Fruit fly (Drosophila melanogaster) whole organism, wandering third instar larva: Measurements from ENCODE around the gene CG9518.

ENCODE experiments used
- Abd-B ChIP-seq: fragments of >200 bp; optimal IDR thresholded peaks from 2 replicates; lab custom pipeline; 2017; ENCODE audit warnings: missing biosample characterization, missing genetic modification characterization
- CG32264 ChIP-seq: fragments of 200-800 bp; sonication (Bioruptor generic); optimal IDR thresholded peaks from 2 replicates; lab custom pipeline; 2016; ENCODE audit warnings: missing biosample characterization, missing genetic modification characterization
- CG9705 ChIP-seq: fragments of 200-800 bp; sonication (Bioruptor generic); optimal IDR thresholded peaks from 2 replicates; lab custom pipeline; 2018; ENCODE audit warnings: missing biosample characterization, mild to moderate bottlenecking, missing genetic modification characterization
- CrebA ChIP-seq: fragments of 200-800 bp; sonication (Bioruptor generic); optimal IDR thresholded peaks from 2 replicates; lab custom pipeline; 2016; ENCODE audit warnings: missing biosample characterization, mild to moderate bottlenecking, missing genetic modification characterization, borderline replicate concordance
- Dfd ChIP-seq: fragments of >200 bp; optimal IDR thresholded peaks from 2 replicates; lab custom pipeline; 2017; ENCODE audit warnings: missing biosample characterization, missing genetic modification characterization
- Dif ChIP-seq: fragments of 200-275, 200-300 bp; sonication (Bioruptor generic); optimal IDR thresholded peaks from 2 replicates; lab custom pipeline; 2018; ENCODE audit warnings: missing biosample characterization, missing genetic modification characterization; ENCODE audit not compliant: partially characterized antibody
- GATAd ChIP-seq: sonication (Bioruptor generic); optimal IDR thresholded peaks from 2 replicates; lab custom pipeline; 2016; ENCODE audit warnings: missing biosample characterization, missing genetic modification characterization
- Hnf4 ChIP-seq: fragments of 200-800 bp; sonication (Bioruptor generic); optimal IDR thresholded peaks from 2 replicates; lab custom pipeline; 2016; ENCODE audit warnings: missing biosample characterization, mild to moderate bottlenecking, missing genetic modification characterization
- Hr78 ChIP-seq: fragments of >200 bp; optimal IDR thresholded peaks from 2 replicates; lab custom pipeline; 2017; ENCODE audit warnings: missing biosample characterization, missing genetic modification characterization
- Hr83 ChIP-seq: fragments of 200-300 bp; sonication (Bioruptor generic); optimal IDR thresholded peaks from 2 replicates; lab custom pipeline; 2016; ENCODE audit warnings: missing biosample characterization, mild to moderate bottlenecking, missing genetic modification characterization, moderate library complexity; ENCODE audit not compliant: poor library complexity, severe bottlenecking
- Jra ChIP-seq: sonication (Bioruptor generic); optimal IDR thresholded peaks from 2 replicates; lab custom pipeline; 2016; ENCODE audit warnings: missing biosample characterization, missing genetic modification characterization
- Mio ChIP-seq: sonication (Bioruptor generic); optimal IDR thresholded peaks from 2 replicates; lab custom pipeline; 2016; ENCODE audit warnings: missing biosample characterization, missing genetic modification characterization
- Myc ChIP-seq: fragments of >200 bp; optimal IDR thresholded peaks from 2 replicates; lab custom pipeline; 2017
- N ChIP-seq: fragments of >200 bp; optimal IDR thresholded peaks from 2 replicates; lab custom pipeline; 2018; ENCODE audit warnings: missing biosample characterization, missing external identifiers, missing genetic modification characterization
- Rel ChIP-seq, 2 experiments: fragments of 200-800 bp; sonication (Bioruptor generic) in 1 of 2; optimal IDR thresholded peaks; 2 replicates in 1 of 2; 3 replicates in 1 of 2; lab custom pipeline; 2016 to 2019; ENCODE audit warnings: mild to moderate bottlenecking in 2 of 2, missing biosample characterization in 2 of 2, missing genetic modification characterization in 2 of 2, moderate library complexity in 1 of 2
- Sp1 ChIP-seq: fragments of 200-800 bp; sonication (Bioruptor generic); optimal IDR thresholded peaks from 3 replicates; lab custom pipeline; 2019; ENCODE audit warnings: missing biosample characterization, mild to moderate bottlenecking, missing genetic modification characterization, moderate library complexity
- Vsx2 ChIP-seq: fragments of 200-300, 225-300 bp; sonication (Bioruptor generic); optimal IDR thresholded peaks from 2 replicates; lab custom pipeline; 2018; ENCODE audit warnings: missing biosample characterization, missing genetic modification characterization; ENCODE audit not compliant: partially characterized antibody
- br ChIP-seq: fragments of 200-800 bp; sonication (Bioruptor generic); optimal IDR thresholded peaks from 2 replicates; lab custom pipeline; 2016; ENCODE audit warnings: missing biosample characterization, missing genetic modification characterization
- brk ChIP-seq: fragments of 200-800 bp; sonication (Bioruptor generic); optimal IDR thresholded peaks from 2 replicates; lab custom pipeline; 2016; ENCODE audit warnings: missing biosample characterization, mild to moderate bottlenecking, missing genetic modification characterization
- dl ChIP-seq, 2 experiments: fragments of 175-275, 200-275 bp in 1 of 2; fragments of 200-275 bp in 1 of 2; sonication (Bioruptor generic); optimal IDR thresholded peaks; lab custom pipeline; 2018; ENCODE audit warnings: mild to moderate bottlenecking in 2 of 2, missing biosample characterization in 2 of 2, missing genetic modification characterization in 2 of 2, moderate library complexity in 2 of 2; ENCODE audit not compliant: partially characterized antibody in 2 of 2, insufficient read depth in 1 of 2
- ey ChIP-seq: fragments of 200-800 bp; sonication (Bioruptor generic); optimal IDR thresholded peaks from 2 replicates; lab custom pipeline; 2016; ENCODE audit warnings: missing biosample characterization, missing genetic modification characterization
- foxo ChIP-seq, 2 experiments: fragments of 200-800 bp; sonication (Bioruptor generic); optimal IDR thresholded peaks; 2 replicates in 1 of 2; 3 replicates in 1 of 2; lab custom pipeline; 2016 to 2017; ENCODE audit warnings: missing biosample characterization in 2 of 2, missing genetic modification characterization in 2 of 2
- jim ChIP-seq: fragments of 175-275, 200-325 bp; sonication (Bioruptor generic); optimal IDR thresholded peaks from 2 replicates; lab custom pipeline; 2016; ENCODE audit warnings: missing biosample characterization, mild to moderate bottlenecking, missing genetic modification characterization
- lola ChIP-seq: fragments of >200 bp; optimal IDR thresholded peaks from 2 replicates; lab custom pipeline; 2017; ENCODE audit warnings: missing biosample characterization, missing genetic modification characterization
- pan ChIP-seq: fragments of >200 bp; optimal IDR thresholded peaks from 2 replicates; lab custom pipeline; 2017
- psq ChIP-seq: fragments of 200-800 bp; sonication (Bioruptor generic); optimal IDR thresholded peaks from 3 replicates; lab custom pipeline; 2017; ENCODE audit warnings: missing biosample characterization, mild to moderate bottlenecking, missing genetic modification characterization, moderate library complexity
- rgr ChIP-seq: fragments of 200-800 bp; sonication (Bioruptor generic); optimal IDR thresholded peaks from 3 replicates; lab custom pipeline; 2016; ENCODE audit warnings: missing biosample characterization, mild to moderate bottlenecking, missing genetic modification characterization
- sage ChIP-seq: fragments of 200-800 bp; sonication (Bioruptor generic); optimal IDR thresholded peaks from 2 replicates; lab custom pipeline; 2016; ENCODE audit warnings: missing biosample characterization, mild to moderate bottlenecking, missing genetic modification characterization
- sv ChIP-seq: fragments of 200-800 bp; sonication (Bioruptor generic); optimal IDR thresholded peaks from 3 replicates; lab custom pipeline; 2016; ENCODE audit warnings: missing biosample characterization, missing genetic modification characterization
- tai ChIP-seq: sonication (Bioruptor generic); optimal IDR thresholded peaks from 2 replicates; lab custom pipeline; 2016; ENCODE audit warnings: missing biosample characterization, missing genetic modification characterization
- usp ChIP-seq: fragments of >200 bp; optimal IDR thresholded peaks from 2 replicates; lab custom pipeline; 2017; ENCODE audit warnings: missing biosample characterization, missing genetic modification characterization
- woc ChIP-seq: sonication (Bioruptor generic); optimal IDR thresholded peaks from 2 replicates; lab custom pipeline; 2016; ENCODE audit warnings: missing biosample characterization, mild to moderate bottlenecking, missing genetic modification characterization

Gene CG9518

DNA sequence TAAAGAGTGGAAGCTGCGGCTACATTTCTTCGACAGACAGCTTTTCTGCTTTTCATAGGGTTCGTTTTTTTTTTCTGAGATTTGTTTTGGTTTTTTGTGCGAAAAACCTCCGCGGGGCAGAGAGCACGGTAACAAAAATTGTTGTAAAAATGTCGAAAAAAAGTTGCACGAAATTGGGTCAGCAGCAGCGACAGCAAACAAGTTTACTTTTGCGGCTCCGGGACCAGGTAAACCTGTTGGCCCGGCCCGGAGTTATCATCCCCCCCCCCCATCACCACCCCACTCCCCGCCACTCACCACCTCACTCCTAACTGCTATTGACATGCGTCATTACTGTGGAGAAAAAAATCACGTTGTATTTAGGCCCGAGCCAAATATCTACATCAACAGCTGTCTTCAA lies 2.6 kb downstream of the CG9518 start:
- TF ChIP-seq Hr78 (GFP tag; lab: Kevin White, UChicago), result no peak
- TF ChIP-seq usp (GFP tag; lab: Kevin White, UChicago), result no peak
- TF ChIP-seq lola (GFP tag; lab: Kevin White, UChicago), result no peak
- no peak for TF ChIP-seq Jra (GFP tag; lab: Kevin White, UChicago)
- no peak for TF ChIP-seq Dif (GFP tag; lab: Kevin White, UChicago)
- TF ChIP-seq ey (GFP tag; lab: Kevin White, UChicago), result no peak
- TF ChIP-seq Vsx2 (GFP tag; lab: Kevin White, UChicago), result no peak
- TF ChIP-seq Hnf4 (GFP tag; lab: Kevin White, UChicago), result no peak
- TF ChIP-seq Abd-B (GFP tag; lab: Kevin White, UChicago), result no peak
- TF ChIP-seq GATAd (GFP tag; lab: Kevin White, UChicago), result no peak
- no peak for TF ChIP-seq CG9705 (GFP tag; lab: Kevin White, UChicago)
- TF ChIP-seq jim (GFP tag; lab: Kevin White, UChicago), result no peak
- no peak for TF ChIP-seq dl (GFP tag; optimal IDR thresholded peaks at IDR 0.05; lab: Kevin White, UChicago; ENCODE audit: insufficient read depth in 1 of 2, partially characterized antibody in 2 of 2)
- TF ChIP-seq Dfd (GFP tag; lab: Kevin White, UChicago), result no peak
- TF ChIP-seq CrebA (GFP tag; lab: Kevin White, UChicago), result no peak
- TF ChIP-seq Sp1 (GFP tag; lab: Kevin White, UChicago), result no peak

DNA sequence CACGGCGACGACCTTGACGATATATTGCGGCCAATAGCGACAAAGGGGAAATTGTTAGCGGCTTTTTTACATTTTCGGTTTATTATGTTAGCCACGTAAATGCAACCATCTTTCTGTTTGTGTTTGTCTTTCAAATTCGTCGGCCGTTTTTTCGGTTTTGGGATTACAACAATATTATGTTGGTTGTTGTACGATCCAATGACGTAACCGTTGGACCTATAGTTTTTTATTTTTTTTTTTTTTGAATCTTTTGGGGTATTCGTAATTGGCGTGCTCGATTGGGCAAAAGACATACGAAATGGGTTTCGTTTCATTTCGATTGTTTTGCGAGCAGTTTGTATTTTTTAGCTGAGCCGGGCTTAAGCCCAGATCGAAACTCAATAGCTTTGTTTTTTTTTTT lies 4.1 kb downstream of the CG9518 start:
- TF ChIP-seq sage (GFP tag; lab: Kevin White, UChicago) (no peak), psq (no peak), GATAd (GFP tag; lab: Kevin White, UChicago) (no peak), Hr83 (no peak), Rel (GFP tag; optimal IDR thresholded peaks at IDR 0.05; lab: Kevin White, UChicago) (no peak), Rel (tag; optimal IDR thresholded peaks at IDR 0.05; lab: Kevin White, UChicago) (no peak), Vsx2 (GFP tag; lab: Kevin White, UChicago) (no peak)

DNA sequence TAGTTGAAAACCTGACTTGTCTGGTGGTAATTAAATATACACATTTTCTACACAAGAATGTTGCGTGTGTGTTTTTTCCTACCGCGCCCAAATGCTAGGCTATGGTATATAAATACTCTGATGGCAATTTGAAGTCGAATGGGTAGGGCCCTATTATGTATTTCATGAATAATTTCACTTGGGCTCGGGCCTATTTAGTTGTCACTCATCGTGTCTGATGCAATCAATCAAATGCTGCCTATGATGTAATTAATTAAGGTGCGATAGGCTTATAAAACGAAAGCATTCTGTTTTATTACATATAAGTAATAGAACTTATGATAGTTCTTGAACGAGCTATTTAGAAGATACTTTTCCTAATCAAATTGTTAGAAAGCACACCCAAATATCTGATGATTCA lies 8.5 kb downstream of the CG9518 start:
- TF ChIP-seq tai (GFP tag; lab: Kevin White, UChicago) (no peak), N (GFP tag; lab: Kevin White, UChicago) (peak; percentile 31), rgr (GFP tag; lab: Kevin White, UChicago) (no peak), jim (GFP tag; lab: Kevin White, UChicago) (no peak), woc (GFP tag; lab: Kevin White, UChicago) (no peak), ey (GFP tag; lab: Kevin White, UChicago) (no peak), Myc (lab: Kevin White, UChicago) (peak; percentile 59), brk (GFP tag; lab: Kevin White, UChicago) (no peak), Mio (GFP tag; lab: Kevin White, UChicago) (no peak), Dif (GFP tag; lab: Kevin White, UChicago) (no peak), pan (lab: Kevin White, UChicago) (no peak)

DNA sequence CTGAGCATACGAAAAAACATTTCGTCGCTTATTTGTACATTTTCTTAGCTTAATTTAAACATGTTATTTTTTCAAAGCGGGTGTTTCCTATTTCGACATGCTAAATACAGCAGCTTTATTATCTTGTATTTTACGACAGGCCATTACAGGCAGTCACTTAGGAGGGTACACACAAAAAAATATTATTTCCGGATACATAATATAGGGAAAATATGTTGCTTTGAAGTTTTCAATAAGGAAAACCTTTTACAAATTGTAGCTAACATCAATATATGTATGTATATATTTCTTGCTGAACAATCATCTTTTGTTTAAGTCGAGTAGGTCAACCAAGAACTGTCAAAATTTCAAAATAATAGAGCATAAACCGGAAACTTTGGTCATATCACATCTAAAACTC lies 12.0 kb downstream of the CG9518 start, which contains the start of gene CG46399:
TSS of gene CG46399 (plus strand) at position 301 of the 400 bp plus-strand sequence.
- no peak for TF ChIP-seq CG32264 (GFP tag; lab: Kevin White, UChicago)
- TF ChIP-seq Hr83, result no peak
- TF ChIP-seq Hnf4 (GFP tag; lab: Kevin White, UChicago), result no peak
- no peak for TF ChIP-seq sv (GFP tag; lab: Kevin White, UChicago)
- TF ChIP-seq br (GFP tag; lab: Kevin White, UChicago), result no peak
- no peak for TF ChIP-seq Sp1 (GFP tag; lab: Kevin White, UChicago)
- no peak for TF ChIP-seq ey (GFP tag; lab: Kevin White, UChicago)
- TF ChIP-seq GATAd (GFP tag; lab: Kevin White, UChicago), result no peak
- TF ChIP-seq foxo (GFP tag; optimal IDR thresholded peaks at IDR 0.05; lab: Kevin White, UChicago), result no peak
- no peak for TF ChIP-seq Rel (GFP tag; optimal IDR thresholded peaks at IDR 0.05; lab: Kevin White, UChicago)
- TF ChIP-seq Rel (tag; optimal IDR thresholded peaks at IDR 0.05; lab: Kevin White, UChicago), result no peak
- TF ChIP-seq lola (GFP tag; lab: Kevin White, UChicago), result no peak
- no peak for TF ChIP-seq N (GFP tag; lab: Kevin White, UChicago)
- no peak for TF ChIP-seq Vsx2 (GFP tag; lab: Kevin White, UChicago)
- TF ChIP-seq, all 38 proteins: peak for 0
